Fruit fly (Drosophila melanogaster) whole organism, larva: ENCODE data around the gene rau.

Source experiments
- noc ChIP-seq: fragments of 200-800 bp; sonication (Bioruptor generic); optimal IDR thresholded peaks from 3 replicates; lab custom pipeline; 2019; ENCODE audit warnings: missing biosample characterization, mild to moderate bottlenecking, missing genetic modification characterization, moderate library complexity

Gene rau

dm6 chr2L:5879363-5879934 lies at the start of gene rau:
TSS of gene rau (minus strand) at chr2L:5879498.
- peak; percentile 65 for TF ChIP-seq noc (tag; lab: Kevin White, UChicago)

dm6 chr2L:5927363-5927762 lies 48.1 kb upstream of the rau start:
- no peak for TF ChIP-seq noc (tag; lab: Kevin White, UChicago)

dm6 chr2L:5925637-5926036 lies 46.3 kb upstream of the rau start, which contains the start of gene dsf:
TSS of gene dsf (plus strand) at chr2L:5925937.
- TF ChIP-seq noc (tag; lab: Kevin White, UChicago), result no peak

- no peak for TF ChIP-seq noc (tag; lab: Kevin White, UChicago)
These were observed 45.9 kb upstream of the rau start for dm6 chr2L:5925164-5925563.

- no peak for TF ChIP-seq noc (tag; lab: Kevin White, UChicago)
These were observed 44.4 kb upstream of the rau start, which contains the start of gene CG9016 for dm6 chr2L:5923603-5924138. TSS of gene CG9016 (minus strand) at chr2L:5923653.

dm6 chr2L:5910189-5910588 lies 30.9 kb upstream of the rau start, which contains the start of gene CG14000:
TSS of gene CG14000 (minus strand) at chr2L:5910289.
- no peak for TF ChIP-seq noc (tag; lab: Kevin White, UChicago)

- TF ChIP-seq noc (tag; lab: Kevin White, UChicago), result peak; percentile 18
These were observed 27.9 kb upstream of the rau start, which contains the start of gene bchs for dm6 chr2L:5906893-5907850. TSS of gene bchs (plus strand) at chr2L:5907169.

- no peak for TF ChIP-seq noc (tag; lab: Kevin White, UChicago)
These were observed 25.3 kb upstream of the rau start, which contains the start of gene CG9021 for dm6 chr2L:5904585-5904984. TSS of gene CG9021 (minus strand) at chr2L:5904689.

dm6 chr2L:5902898-5903297 lies 23.6 kb upstream of the rau start:
- TF ChIP-seq noc (tag; lab: Kevin White, UChicago), result no peak

dm6 chr2L:5901553-5901952 lies 22.3 kb upstream of the rau start:
- no peak for TF ChIP-seq noc (tag; lab: Kevin White, UChicago)

dm6 chr2L:5899170-5899708 lies 19.9 kb upstream of the rau start:
- TF ChIP-seq noc (tag; lab: Kevin White, UChicago), result no peak

- no peak for TF ChIP-seq noc (tag; lab: Kevin White, UChicago)
These were observed 15.2 kb upstream of the rau start for dm6 chr2L:5894533-5894932.

dm6 chr2L:5893796-5894195 lies 14.5 kb upstream of the rau start, which contains the start of gene Acp26Aa:
TSS of gene Acp26Aa (minus strand) at chr2L:5893896.
- TF ChIP-seq noc (tag; lab: Kevin White, UChicago), result no peak

- no peak for TF ChIP-seq noc (tag; lab: Kevin White, UChicago)
These were observed 13.5 kb upstream of the rau start, which contains the start of gene Acp26Ab for dm6 chr2L:5892762-5893161. TSS of gene Acp26Ab (minus strand) at chr2L:5892862.

dm6 chr2L:5890556-5890955 lies 11.3 kb upstream of the rau start:
- TF ChIP-seq noc (tag; lab: Kevin White, UChicago), result no peak

dm6 chr2L:5886955-5887354 lies 7.7 kb upstream of the rau start:
- TF ChIP-seq noc (tag; lab: Kevin White, UChicago), result no peak
